Worm (Caenorhabditis elegans) whole organism, L1 larva: ENCODE data around the gene fbxa-215.

Source experiments
- aha-1 ChIP-seq: fragments of 150-350 bp; optimal IDR thresholded peaks from 2 replicates; lab custom pipeline; 2014; ENCODE audit warnings: missing biosample characterization, missing genetic modification characterization
- fkh-10 ChIP-seq: sonication (generic microtip); optimal IDR thresholded peaks from 2 replicates; lab custom pipeline; 2017; ENCODE audit warnings: missing biosample characterization, missing genetic modification reagents, missing genetic modification characterization
- fkh-8 ChIP-seq: sonication (generic microtip); optimal IDR thresholded peaks from 2 replicates; lab custom pipeline; 2016; ENCODE audit warnings: mild to moderate bottlenecking, missing genetic modification characterization, missing compliant biosample characterization
- lin-35 ChIP-seq, 2 experiments: fragments of 150-350 bp; optimal IDR thresholded peaks; 2 replicates each; lab custom pipeline; 2014; ENCODE audit warnings: missing biosample characterization in 2 of 2, missing genetic modification characterization in 2 of 2, missing genetic modification reagents in 2 of 2
- lsy-2 ChIP-seq, 2 experiments: fragments of 150-350 bp; optimal IDR thresholded peaks; 2 replicates each; lab custom pipeline; 2014; ENCODE audit warnings: missing biosample characterization in 2 of 2, missing genetic modification characterization in 2 of 2
- nhr-11 ChIP-seq: fragments of 150-350 bp; optimal IDR thresholded peaks from 2 replicates; lab custom pipeline; 2014; ENCODE audit warnings: missing biosample characterization, missing genetic modification characterization
- unc-130 ChIP-seq: fragments of 150-350 bp; optimal IDR thresholded peaks from 2 replicates; lab custom pipeline; 2017; ENCODE audit warnings: missing biosample characterization, missing genetic modification characterization, inconsistent platforms

- TF ChIP-seq aha-1 (tag; lab: Kevin White, UChicago) (no peak), nhr-11 (tag; lab: Kevin White, UChicago) (no peak), lin-35 (GFP tag; optimal IDR thresholded peaks at IDR 0.05; lab: Kevin White, UChicago) (no peak), fkh-8 (tag; lab: Kevin White, UChicago) (no peak), unc-130 (tag; lab: Kevin White, UChicago) (no peak), lsy-2 (tag; optimal IDR thresholded peaks at IDR 0.05; lab: Kevin White, UChicago) (no peak), fkh-10 (GFP tag; lab: Kevin White, UChicago) (no peak)
Measured at ce11 chrIV:13686965-13687425, 20.3 kb upstream of the fbxa-215 start, which contains the start of gene nyn-1.
